Worm (Caenorhabditis elegans) whole organism, L4 larva: ENCODE measurements around the gene best-24.

Source experiments
- F44E2.7 ChIP-seq: fragments of 200-800 bp; sonication (Bioruptor generic); IDR thresholded peaks from 2 replicates; pipeline ENCODE4 v2.1.2; 2022; ENCODE audit warnings: missing genetic modification characterization, missing compliant biosample characterization
- F49E8.2 ChIP-seq: sonication (generic microtip); optimal IDR thresholded peaks from 2 replicates; lab custom pipeline; 2016; ENCODE audit warnings: missing compliant biosample characterization, mild to moderate bottlenecking, missing genetic modification characterization, borderline replicate concordance
- T20F7.1 ChIP-seq: fragments of 200-800 bp; sonication (Bioruptor generic); optimal IDR thresholded peaks from 2 replicates; lab custom pipeline; 2018; ENCODE audit warnings: mild to moderate bottlenecking, missing genetic modification characterization, missing compliant biosample characterization
- Y5F2A.4 ChIP-seq: fragments of 200-800 bp; sonication (Bioruptor generic); optimal IDR thresholded peaks from 2 replicates; lab custom pipeline; 2018; ENCODE audit warnings: mild to moderate bottlenecking, missing genetic modification characterization, missing compliant biosample characterization
- ZK546.5 ChIP-seq, 2 experiments: sonication (generic microtip); optimal IDR thresholded peaks; 2 replicates each; lab custom pipeline; 2017; ENCODE audit warnings: missing biosample characterization in 2 of 2, missing genetic modification characterization in 2 of 2
- aly-2 ChIP-seq: sonication (generic microtip); optimal IDR thresholded peaks from 2 replicates; lab custom pipeline; 2018; ENCODE audit warnings: missing biosample characterization, missing genetic modification characterization
- arid-1 ChIP-seq: fragments of 200-800 bp; sonication (Bioruptor generic); conservative IDR thresholded peaks from 2 replicates; pipeline ENCODE4 v1.3.6; 2022; ENCODE audit warnings: missing genetic modification reagents, missing genetic modification characterization, missing compliant biosample characterization
- ceh-32 ChIP-seq: sonication (generic microtip); optimal IDR thresholded peaks from 2 replicates; lab custom pipeline; 2016; ENCODE audit warnings: mild to moderate bottlenecking, missing genetic modification characterization, missing compliant biosample characterization; ENCODE audit not compliant: poor library complexity
- ceh-62 ChIP-seq: sonication (generic microtip); optimal IDR thresholded peaks from 2 replicates; lab custom pipeline; 2017; ENCODE audit warnings: missing biosample characterization, missing genetic modification characterization
- daf-12 ChIP-seq: fragments of 150-350 bp; optimal IDR thresholded peaks from 2 replicates; lab custom pipeline; 2014; ENCODE audit warnings: missing biosample characterization, missing genetic modification reagents, missing genetic modification characterization
- daf-16 ChIP-seq, 3 experiments: sonication (generic microtip); optimal IDR thresholded peaks; 2 replicates each; lab custom pipeline; 2016 to 2017; ENCODE audit warnings: missing genetic modification characterization in 3 of 3, missing genetic modification reagents in 3 of 3, mild to moderate bottlenecking in 2 of 3, missing compliant biosample characterization in 2 of 3, missing biosample characterization in 1 of 3, moderate library complexity in 1 of 3
- daf-8 ChIP-seq: fragments of 200-800 bp; sonication (Bioruptor generic); IDR thresholded peaks from 2 replicates; pipeline ENCODE4 v1.3.6; 2022; ENCODE audit warnings: missing genetic modification characterization, missing compliant biosample characterization
- dmd-8 ChIP-seq: fragments of 200-800 bp; sonication (Bioruptor generic); IDR thresholded peaks from 2 replicates; pipeline ENCODE4 v1.3.6; 2022; ENCODE audit warnings: missing genetic modification characterization, missing compliant biosample characterization
- dpl-1 ChIP-seq: fragments of 150-350 bp; optimal IDR thresholded peaks from 2 replicates; lab custom pipeline; 2014; ENCODE audit warnings: missing biosample characterization, missing genetic modification reagents, missing genetic modification characterization
- dve-1 ChIP-seq: sonication (generic microtip); optimal IDR thresholded peaks from 2 replicates; lab custom pipeline; 2017; ENCODE audit warnings: antibody characterized with exemption, mild to moderate bottlenecking, missing genetic modification characterization, missing compliant biosample characterization; ENCODE audit not compliant: insufficient read depth
- egl-27 ChIP-seq: sonication (generic microtip); optimal IDR thresholded peaks from 3 replicates; lab custom pipeline; 2017; ENCODE audit warnings: missing biosample characterization, missing genetic modification reagents, missing genetic modification characterization
- fkh-10 ChIP-seq: fragments of 150-350 bp; optimal IDR thresholded peaks from 2 replicates; lab custom pipeline; 2014; ENCODE audit warnings: missing biosample characterization, missing genetic modification reagents, missing genetic modification characterization
- hlh-11 ChIP-seq: fragments of 200-800 bp; sonication (Bioruptor generic); optimal IDR thresholded peaks from 2 replicates; lab custom pipeline; 2018; ENCODE audit warnings: mild to moderate bottlenecking, missing genetic modification characterization, missing compliant biosample characterization
- lim-7 ChIP-seq: fragments of 200-800 bp; sonication (Bioruptor generic); IDR thresholded peaks from 2 replicates; pipeline ENCODE4 v1.3.6; 2022; ENCODE audit warnings: missing genetic modification characterization, missing compliant biosample characterization
- lin-1 ChIP-seq: fragments of 200-800 bp; sonication (Bioruptor generic); IDR thresholded peaks from 2 replicates; pipeline ENCODE4 v1.3.6; 2022; ENCODE audit warnings: missing genetic modification reagents, missing genetic modification characterization, missing compliant biosample characterization
- lin-39 ChIP-seq: fragments of 150-350 bp; optimal IDR thresholded peaks from 2 replicates; lab custom pipeline; 2014; ENCODE audit warnings: missing biosample characterization, missing genetic modification reagents, missing genetic modification characterization
- lir-3 ChIP-seq: sonication (generic microtip); optimal IDR thresholded peaks from 2 replicates; lab custom pipeline; 2016; ENCODE audit warnings: mild to moderate bottlenecking, missing genetic modification characterization, missing compliant biosample characterization
- lsy-2 ChIP-seq, 2 experiments: fragments of 150-350 bp in 1 of 2; sonication (generic microtip) in 1 of 2; optimal IDR thresholded peaks; 2 replicates each; lab custom pipeline; 2014 to 2017; ENCODE audit warnings: missing biosample characterization in 2 of 2, missing genetic modification characterization in 2 of 2
- madf-5 ChIP-seq, 2 experiments: fragments of 200-800 bp; sonication (Bioruptor generic); IDR thresholded peaks; 2 replicates each; pipeline ENCODE4 v1.3.6; 2022; ENCODE audit warnings: missing compliant biosample characterization in 2 of 2, missing genetic modification characterization in 2 of 2
- madf-9 ChIP-seq: fragments of 200-800 bp; sonication (Bioruptor generic); conservative IDR thresholded peaks from 2 replicates; pipeline ENCODE4 v1.3.6; 2022; ENCODE audit warnings: missing genetic modification reagents, missing genetic modification characterization, missing compliant biosample characterization
- mep-1 ChIP-seq: fragments of 150-350 bp; sonication (generic microtip); optimal IDR thresholded peaks from 3 replicates; lab custom pipeline; 2014; ENCODE audit warnings: missing biosample characterization, missing genetic modification characterization
- mes-2 ChIP-seq: sonication (generic microtip); optimal IDR thresholded peaks from 2 replicates; lab custom pipeline; 2016; ENCODE audit warnings: missing genotype, mild to moderate bottlenecking, missing genetic modification characterization, missing compliant biosample characterization; ENCODE audit not compliant: poor library complexity, severe bottlenecking
- mxl-2 ChIP-seq: fragments of 200-800 bp; sonication (Bioruptor generic); conservative IDR thresholded peaks from 2 replicates; pipeline ENCODE4 v1.3.6; 2022; ENCODE audit warnings: missing genetic modification reagents, missing genetic modification characterization, missing compliant biosample characterization
- nhr-237 ChIP-seq: sonication (generic microtip); optimal IDR thresholded peaks from 2 replicates; lab custom pipeline; 2017; ENCODE audit warnings: missing biosample characterization, missing genetic modification characterization
- nhr-42 ChIP-seq: fragments of 200-800 bp; sonication (Bioruptor generic); IDR thresholded peaks from 2 replicates; pipeline ENCODE4 v1.3.6; 2022; ENCODE audit warnings: missing genetic modification characterization, missing compliant biosample characterization
- nhr-48 ChIP-seq: sonication (generic microtip); optimal IDR thresholded peaks from 2 replicates; lab custom pipeline; 2016; ENCODE audit warnings: mild to moderate bottlenecking, missing genetic modification characterization, missing compliant biosample characterization
- pha-4 ChIP-seq, 2 experiments: fragments of 150-350 bp in 1 of 2; fragments of 200-800 bp in 1 of 2; sonication (Bioruptor generic) in 1 of 2; IDR thresholded peaks in 1 of 2; optimal IDR thresholded peaks in 1 of 2; 2 replicates each; pipeline versions ENCODE4 v1.3.6 to Lab custom; 2014 to 2022; ENCODE audit warnings: missing genetic modification characterization in 2 of 2, missing genetic modification reagents in 2 of 2, missing biosample characterization in 1 of 2, missing compliant biosample characterization in 1 of 2
- php-3 ChIP-seq: fragments of 200-800 bp; sonication (Bioruptor generic); IDR thresholded peaks from 2 replicates; pipeline ENCODE4 v1.3.6; 2022; ENCODE audit warnings: missing genetic modification reagents, missing genetic modification characterization, missing compliant biosample characterization
- rbr-2 ChIP-seq: sonication (generic microtip); optimal IDR thresholded peaks from 2 replicates; lab custom pipeline; 2016; ENCODE audit warnings: missing genotype, missing genetic modification characterization, missing compliant biosample characterization
- sdz-12 ChIP-seq: fragments of 200-800 bp; sonication (Bioruptor generic); optimal IDR thresholded peaks from 2 replicates; lab custom pipeline; 2018; ENCODE audit warnings: mild to moderate bottlenecking, missing genetic modification characterization, missing compliant biosample characterization
- set-16 ChIP-seq: fragments of 200-800 bp; sonication (Bioruptor generic); IDR thresholded peaks from 2 replicates; pipeline ENCODE4 v1.3.6; 2022; ENCODE audit warnings: missing genetic modification reagents, missing genetic modification characterization, missing compliant biosample characterization
- skn-1 ChIP-seq: fragments of 150-350 bp; optimal IDR thresholded peaks from 2 replicates; lab custom pipeline; 2014; ENCODE audit warnings: missing biosample characterization, missing genetic modification characterization
- snpc-1.2 ChIP-seq: fragments of 200-800 bp; sonication (Bioruptor generic); IDR thresholded peaks from 2 replicates; pipeline ENCODE4 v1.3.6; 2022; ENCODE audit warnings: missing genetic modification reagents, missing genetic modification characterization, missing compliant biosample characterization
- spr-1 ChIP-seq: sonication (generic microtip); optimal IDR thresholded peaks from 2 replicates; lab custom pipeline; 2016; ENCODE audit warnings: mild to moderate bottlenecking, missing genetic modification characterization, missing compliant biosample characterization
- tra-1 ChIP-seq: fragments of 200-800 bp; sonication (Bioruptor generic); IDR thresholded peaks from 2 replicates; pipeline ENCODE4 v1.3.6; 2022; ENCODE audit warnings: missing genetic modification reagents, missing genetic modification characterization, missing compliant biosample characterization
- zfp-3 ChIP-seq: fragments of 200-800 bp; sonication (Bioruptor generic); conservative IDR thresholded peaks from 2 replicates; pipeline ENCODE4 v1.3.6; 2022; ENCODE audit warnings: missing genetic modification reagents, missing genetic modification characterization, missing compliant biosample characterization
- zip-11 ChIP-seq: fragments of 200-800 bp; sonication (Bioruptor generic); IDR thresholded peaks from 2 replicates; pipeline ENCODE4 v1.3.6; 2022; ENCODE audit warnings: missing genetic modification characterization, missing compliant biosample characterization
- zip-2 ChIP-seq: fragments of 150-350 bp; optimal IDR thresholded peaks from 2 replicates; lab custom pipeline; 2014; ENCODE audit warnings: missing biosample characterization, missing genetic modification characterization

best-24 gene

DNA sequence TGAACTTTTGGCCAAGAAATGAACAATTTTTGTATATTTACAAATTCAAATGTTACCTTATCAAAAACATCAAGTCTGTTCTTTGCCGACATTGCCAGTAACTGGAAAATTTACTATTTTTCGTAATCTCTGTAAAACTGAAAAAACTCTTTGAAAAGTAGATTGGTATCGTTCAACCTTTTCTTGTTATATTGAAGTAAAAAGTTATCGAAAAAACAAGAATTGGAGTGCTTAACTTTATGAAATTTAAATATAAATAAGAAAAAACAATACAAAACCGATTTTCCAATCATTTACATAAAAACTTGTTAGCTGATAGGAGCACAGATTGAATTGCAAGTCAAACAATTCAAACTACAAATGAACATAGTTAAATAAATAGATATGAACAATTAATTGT lies 16.0 kb upstream of the best-24 start, which contains the start of gene ZK688.11:
Gene ZK688.11 (minus strand): TSS at position 101 of the 400 bp plus-strand sequence.
- TF ChIP-seq set-16 (GFP tag; lab: Robert Waterston, UW) (no peak), mep-1 (peak; percentile 27), dve-1 (tag; lab: Kevin White, UChicago) (peak; percentile 3), egl-27 (tag; lab: Kevin White, UChicago) (no peak), daf-8 (no peak), snpc-1.2 (GFP tag; lab: Robert Waterston, UW) (no peak), Y5F2A.4 (GFP tag; lab: Kevin White, UChicago) (no peak), lim-7 (GFP tag; lab: Robert Waterston, UW) (no peak)

ce11 chrIII:7889036-7889435 lies 11.8 kb upstream of the best-24 start:
- no peak for TF ChIP-seq pha-4 (GFP tag; IDR thresholded peaks at IDR 0.05; lab: Robert Waterston, UW)
- TF ChIP-seq pha-4 (tag; optimal IDR thresholded peaks at IDR 0.05; lab: Kevin White, UChicago), result no peak
- TF ChIP-seq zfp-3, result no peak

- TF ChIP-seq arid-1 (GFP tag; lab: Robert Waterston, UW), result peak; percentile 47; the same call in 1 of the 2 replicates
- TF ChIP-seq sdz-12 (GFP tag; lab: Kevin White, UChicago), result no peak
- peak; percentile 48 for TF ChIP-seq fkh-10 (GFP tag; lab: Kevin White, UChicago)
- TF ChIP-seq madf-5 (GFP tag; IDR thresholded peaks at IDR 0.05; lab: Robert Waterston, UW), result no peak
- TF ChIP-seq mxl-2 (GFP tag; lab: Robert Waterston, UW), result no peak
- TF ChIP-seq nhr-42 (GFP tag; lab: Robert Waterston, UW), result no peak
- TF ChIP-seq aly-2, result no peak
- peak; percentile 72 for TF ChIP-seq mes-2
- TF ChIP-seq nhr-237 (tag; lab: Kevin White, UChicago), result no peak
- peak; percentile 78 for TF ChIP-seq rbr-2 (tag; lab: Kevin White, UChicago)
- no peak for TF ChIP-seq daf-8
- TF ChIP-seq lin-1 (GFP tag; lab: Robert Waterston, UW), result peak; percentile 69
- TF ChIP-seq lir-3 (tag; lab: Kevin White, UChicago), result no peak
- no peak for TF ChIP-seq skn-1 (tag; lab: Kevin White, UChicago)
- TF ChIP-seq set-16 (GFP tag; lab: Robert Waterston, UW), result no peak; the same call in 1 of the 2 replicates
- TF ChIP-seq lin-39, result no peak
- no peak for TF ChIP-seq F49E8.2 (tag; lab: Kevin White, UChicago)
- peak; percentile 31 for TF ChIP-seq nhr-48 (tag; lab: Kevin White, UChicago)
- TF ChIP-seq T20F7.1 (GFP tag; lab: Kevin White, UChicago), result peak; percentile 40
- no peak for TF ChIP-seq ceh-62
- no peak for TF ChIP-seq daf-12
- TF ChIP-seq zip-11, result no peak
- TF ChIP-seq dmd-8 (GFP tag; lab: Robert Waterston, UW), result no peak
- TF ChIP-seq zip-2 (tag; lab: Kevin White, UChicago), result no peak
- TF ChIP-seq ceh-32, result no peak
- no peak for TF ChIP-seq ZK546.5 (tag; optimal IDR thresholded peaks at IDR 0.05; lab: Kevin White, UChicago)
- no peak for TF ChIP-seq daf-16 (GFP tag; optimal IDR thresholded peaks at IDR 0.05; lab: Kevin White, UChicago)
- peak; percentile 58 for TF ChIP-seq daf-16 (tag; optimal IDR thresholded peaks at IDR 0.05; lab: Kevin White, UChicago)
- 0 out of 2 replicates have a peak, but pooled peaks have one; percentile 25 for TF ChIP-seq php-3
- peak; percentile 52 for TF ChIP-seq dpl-1 (GFP tag; lab: Kevin White, UChicago)
- TF ChIP-seq pha-4 (GFP tag; IDR thresholded peaks at IDR 0.05; lab: Robert Waterston, UW), result no peak; the same call in 1 of the 2 replicates
- peak; percentile 63 for TF ChIP-seq pha-4 (tag; optimal IDR thresholded peaks at IDR 0.05; lab: Kevin White, UChicago)
- TF ChIP-seq spr-1 (tag; lab: Kevin White, UChicago), result peak; percentile 22
- 0 out of 2 replicates have a peak, but pooled peaks have one; percentile 41 for TF ChIP-seq lim-7 (GFP tag; lab: Robert Waterston, UW)
- TF ChIP-seq madf-9 (GFP tag; lab: Robert Waterston, UW), result no peak
- TF ChIP-seq tra-1, result peak; percentile 42; the same call in 1 of the 2 replicates
- no peak for TF ChIP-seq F44E2.7
- TF ChIP-seq hlh-11 (tag; lab: Kevin White, UChicago), result peak; percentile 91
- peak; percentile 23 to 67 for TF ChIP-seq lsy-2 (tag; optimal IDR thresholded peaks at IDR 0.05; lab: Kevin White, UChicago)
These were observed 9.1 kb upstream of the best-24 start, which contains the start of the genes ZK688.5 and fahd-1 for ce11 chrIII:7891573-7892306. ZK688.5 (minus strand) TSS chrIII:7891623. fahd-1 (plus strand) TSS chrIII:7892256.
